Worm (Caenorhabditis elegans): Measurements from ENCODE around the gene chhy-1.

DNA sequence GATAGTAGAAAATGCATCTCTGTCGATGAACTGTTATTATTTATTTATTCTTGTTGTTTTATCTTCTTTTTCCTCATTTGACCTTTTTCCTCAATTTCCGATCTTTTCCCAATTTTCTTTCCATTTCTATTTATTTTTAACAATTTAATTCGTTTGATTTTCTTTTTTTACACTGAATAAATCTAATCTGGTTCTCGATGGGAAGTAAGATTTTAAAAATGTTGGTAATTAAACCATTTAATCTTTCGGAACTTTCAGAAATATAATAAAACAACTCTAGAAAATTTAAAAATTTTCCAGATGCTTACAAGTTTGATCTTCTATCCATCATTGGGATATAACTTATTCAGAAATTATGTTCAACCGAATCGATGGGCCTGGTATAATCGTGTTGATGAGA, 10.9 kb downstream of the chhy-1 start, which contains the start of gene F28C6.8:
- TF ChIP-seq zip-8 (tag; optimal IDR thresholded peaks at IDR 0.05), result no peak
- no peak for TF ChIP-seq unc-62 (GFP tag; optimal IDR thresholded peaks at IDR 0.05)
- no peak for TF ChIP-seq mep-1 (tag; optimal IDR thresholded peaks at IDR 0.05)
- TF ChIP-seq flh-1 (GFP tag; optimal IDR thresholded peaks at IDR 0.05), result no peak
